Worm (Caenorhabditis elegans) whole organism, L1 larva: ENCODE data around the gene C04B4.1.
"Not testable (repeated sequence)": the region's sequence is repeated elsewhere in the genome, so short reads cannot be mapped to it uniquely, and the experiment has no call there.

Experiments
- ama-1 ChIP-seq: fragments of 150-350 bp; optimal IDR thresholded peaks from 2 replicates; lab custom pipeline; 2014
- ces-1 ChIP-seq: fragments of 150-350 bp; optimal IDR thresholded peaks from 2 replicates; lab custom pipeline; 2014; ENCODE audit warnings: missing biosample characterization, missing genetic modification reagents, missing genetic modification characterization
- efl-1 ChIP-seq, 4 experiments: fragments of 150-350 bp; optimal IDR thresholded peaks in 3 of 4; peaks in 1 of 4; 1 replicate in 1 of 4; 2 replicates in 3 of 4; lab custom pipeline; 2014; ENCODE audit warnings: missing biosample characterization in 2 of 4, missing genetic modification characterization in 2 of 4, missing genetic modification reagents in 2 of 4
- elt-2 ChIP-seq: sonication (generic microtip); optimal IDR thresholded peaks from 2 replicates; lab custom pipeline; 2016; ENCODE audit warnings: missing genetic modification characterization, mild to moderate bottlenecking, inconsistent platforms, missing compliant biosample characterization, missing genetic modification reagents
- lsy-2 ChIP-seq, 2 experiments: fragments of 150-350 bp; optimal IDR thresholded peaks; 2 replicates each; lab custom pipeline; 2014; ENCODE audit warnings: missing biosample characterization in 2 of 2, missing genetic modification characterization in 2 of 2
- nhr-11 ChIP-seq: fragments of 150-350 bp; optimal IDR thresholded peaks from 2 replicates; lab custom pipeline; 2014; ENCODE audit warnings: missing biosample characterization, missing genetic modification characterization
- nhr-12 ChIP-seq: sonication (generic microtip); optimal IDR thresholded peaks from 2 replicates; lab custom pipeline; 2017; ENCODE audit warnings: missing biosample characterization, missing genetic modification characterization
- nhr-237 ChIP-seq: fragments of 150-350 bp; optimal IDR thresholded peaks from 2 replicates; lab custom pipeline; 2014; ENCODE audit warnings: missing biosample characterization, missing genetic modification characterization
- unc-62 ChIP-seq: fragments of 150-350 bp; optimal IDR thresholded peaks from 2 replicates; lab custom pipeline; 2014; ENCODE audit warnings: missing biosample characterization, missing genetic modification reagents, missing genetic modification characterization
- ztf-11 ChIP-seq, 2 experiments: sonication (generic microtip); optimal IDR thresholded peaks; 2 replicates each; lab custom pipeline; 2016 to 2017; ENCODE audit warnings: missing genetic modification characterization in 2 of 2, missing biosample characterization in 1 of 2, missing compliant biosample characterization in 1 of 2

DNA sequence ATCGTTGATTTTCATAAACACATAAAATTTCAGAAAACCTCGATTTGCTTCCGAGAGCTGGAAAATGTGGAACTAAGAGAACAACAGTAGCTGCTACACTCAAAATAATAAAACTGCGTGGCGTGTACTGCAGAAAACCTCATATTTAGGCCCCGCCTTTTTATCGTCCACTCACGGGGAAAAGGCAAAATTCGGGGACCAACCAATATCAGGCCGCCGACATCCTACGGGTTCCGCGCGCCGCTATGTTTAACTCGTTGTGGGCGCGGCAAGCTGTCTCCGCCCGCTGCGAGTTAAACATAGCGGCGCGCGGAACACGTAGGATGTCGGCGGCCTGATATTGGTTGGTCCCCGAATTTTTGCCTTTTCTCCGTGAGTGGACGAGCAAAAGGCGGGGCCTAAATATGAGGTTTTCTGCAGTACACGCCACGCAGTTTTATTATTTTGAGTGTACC is 27.5 kb downstream of the C04B4.1 start, which contains the start of gene F17A2.16:
- not testable (repeated sequence) for TF ChIP-seq nhr-12 (tag; lab: Kevin White, UChicago); ztf-11 (tag; optimal IDR thresholded peaks at IDR 0.05; lab: Kevin White, UChicago); nhr-237; efl-1 (optimal IDR thresholded peaks at IDR 0.05; lab: Kevin White, UChicago); efl-1 (GFP tag; optimal IDR thresholded peaks at IDR 0.05 in 1 of 2; lab: Kevin White, UChicago); ces-1; ama-1 (lab: Kevin White, UChicago); unc-62 (GFP tag; lab: Kevin White, UChicago); elt-2 (tag; lab: Kevin White, UChicago); nhr-11 (tag; lab: Kevin White, UChicago); lsy-2 (tag; optimal IDR thresholded peaks at IDR 0.05; lab: Kevin White, UChicago)
